Fruit fly (Drosophila melanogaster): ENCODE measurements around the gene CG43092.

CG43092 gene

dm6 chr3R:22720808-22721306, 48.6 kb downstream of the CG43092 start, which contains the start of gene wge (continued):
- TF ChIP-seq vnd (GFP tag; IDR thresholded peaks at IDR 0.05; ENCODE audit: partially characterized antibody) (peak; percentile 38; the same call in 1 of the 3 replicates), hb (GFP tag; IDR thresholded peaks at IDR 0.05; ENCODE audit: partially characterized antibody) (peak; percentile 67; the same call in 2 of the 3 replicates), BtbVII (GFP tag; optimal IDR thresholded peaks at IDR 0.05) (no peak), tio (GFP tag; optimal IDR thresholded peaks at IDR 0.05) (no peak), CG10267 (tag; optimal IDR thresholded peaks at IDR 0.05) (peak; percentile 30), B-H1 (GFP tag; IDR thresholded peaks at IDR 0.05) (no peak), MBD-R2 (GFP tag; IDR thresholded peaks at IDR 0.05) (0 out of 2 replicates have a peak, but pooled peaks have one; percentile 5), CG4617 (GFP tag; optimal IDR thresholded peaks at IDR 0.05; ENCODE audit: borderline replicate concordance) (peak; percentile 88), gcm2 (GFP tag; optimal IDR thresholded peaks at IDR 0.05) (no peak), dmrt11E (tag; optimal IDR thresholded peaks at IDR 0.05) (no peak), CTCF (GFP tag; optimal IDR thresholded peaks at IDR 0.05) (peak; percentile 55), bsh (GFP tag; optimal IDR thresholded peaks at IDR 0.05) (peak in 1 of 2 experiments; percentile 94), CG34224 (GFP tag; IDR thresholded peaks at IDR 0.05; ENCODE audit: partially characterized antibody) (peak; percentile 71), CG43689 (GFP tag; IDR thresholded peaks at IDR 0.05) (no peak), Opbp (GFP tag; IDR thresholded peaks at IDR 0.05; ENCODE audit: partially characterized antibody) (peak; percentile 58; the same call in 1 of the 3 replicates)

- no peak for TF ChIP-seq sug (tag; optimal IDR thresholded peaks at IDR 0.05)
- peak; percentile 27 for TF ChIP-seq Fer1 (GFP tag; optimal IDR thresholded peaks at IDR 0.05)
- no peak for TF ChIP-seq Eip74EF (GFP tag; optimal IDR thresholded peaks at IDR 0.05)
- TF ChIP-seq CG4328 (GFP tag; optimal IDR thresholded peaks at IDR 0.05), result no peak
- TF ChIP-seq CG7556 (GFP tag; optimal IDR thresholded peaks at IDR 0.05), result peak; percentile 46
- TF ChIP-seq zen (tag; optimal IDR thresholded peaks at IDR 0.05), result peak; percentile 16
- TF ChIP-seq B-H1 (GFP tag; IDR thresholded peaks at IDR 0.05), result 0 out of 3 replicates have a peak, but pooled peaks have one; percentile 25
- peak; percentile 43; the same call in 1 of the 3 replicates for TF ChIP-seq CG17361 (GFP tag; IDR thresholded peaks at IDR 0.05)
- no peak for TF ChIP-seq CG4730 (GFP tag; IDR thresholded peaks at IDR 0.05)
- peak; percentile 44 for TF ChIP-seq Oli (tag; optimal IDR thresholded peaks at IDR 0.05)
- TF ChIP-seq CG33557 (GFP tag; optimal IDR thresholded peaks at IDR 0.05), result no peak
- peak; percentile 71 for TF ChIP-seq CG18599 (GFP tag; optimal IDR thresholded peaks at IDR 0.05)
- peak; percentile 51 for TF ChIP-seq CG10267 (tag; optimal IDR thresholded peaks at IDR 0.05)
- TF ChIP-seq CG12391 (tag; optimal IDR thresholded peaks at IDR 0.05), result peak; percentile 14
- peak; percentile 72 for TF ChIP-seq zf30C (GFP tag; optimal IDR thresholded peaks at IDR 0.05)
- 0 out of 2 replicates have a peak, but pooled peaks have one; percentile 18 for TF ChIP-seq CG3847 (GFP tag; IDR thresholded peaks at IDR 0.05)
- TF ChIP-seq CG6654 (GFP tag; optimal IDR thresholded peaks at IDR 0.05), result no peak
- no peak for TF ChIP-seq CG13123 (GFP tag; optimal IDR thresholded peaks at IDR 0.05)
- no peak for TF ChIP-seq CG1602 (GFP tag; optimal IDR thresholded peaks at IDR 0.05)
- TF ChIP-seq ap (GFP tag; IDR thresholded peaks at IDR 0.05), result no peak
- no peak for TF ChIP-seq HLHmδ (GFP tag; optimal IDR thresholded peaks at IDR 0.05)
- TF ChIP-seq pan (optimal IDR thresholded peaks at IDR 0.05), result no peak
- peak in 1 of 2 experiments; percentile 14 for TF ChIP-seq pan (GFP tag; optimal IDR thresholded peaks at IDR 0.05 in 1 of 2, IDR thresholded peaks at IDR 0.05 in 1 of 2)
- peak; percentile 25 for TF ChIP-seq ind (GFP tag; optimal IDR thresholded peaks at IDR 0.05)
- TF ChIP-seq CG18262 (tag; optimal IDR thresholded peaks at IDR 0.05), result peak; percentile 59
- 0 out of 2 replicates have a peak, but pooled peaks have one; percentile 18 for TF ChIP-seq slbo (GFP tag; IDR thresholded peaks at IDR 0.05)
- TF ChIP-seq Blimp-1 (GFP tag; optimal IDR thresholded peaks at IDR 0.05), result peak; percentile 60
- peak; percentile 37 for TF ChIP-seq trem (tag; optimal IDR thresholded peaks at IDR 0.05)
- TF ChIP-seq jumu (GFP tag; optimal IDR thresholded peaks at IDR 0.05), result peak; percentile 22
- TF ChIP-seq vvl (GFP tag; IDR thresholded peaks at IDR 0.05), result 0 out of 2 replicates have a peak, but pooled peaks have one; percentile 23
- TF ChIP-seq CG31441 (GFP tag; IDR thresholded peaks at IDR 0.05), result peak; percentile 44; the same call in 1 of the 2 replicates
- TF ChIP-seq unpg (GFP tag; optimal IDR thresholded peaks at IDR 0.05), result peak; percentile 47
- peak; percentile 6 for TF ChIP-seq Hr3 (GFP tag; optimal IDR thresholded peaks at IDR 0.05)
- peak; percentile 36 for TF ChIP-seq lab (GFP tag; optimal IDR thresholded peaks at IDR 0.05)
- TF ChIP-seq pita (GFP tag; optimal IDR thresholded peaks at IDR 0.05), result no peak
Observed at dm6 chr3R:22719607-22719949, 49.9 kb downstream of the CG43092 start.

Measured in whole organism, embryonic.